Fruit fly (Drosophila melanogaster) whole organism, embryonic: ENCODE results near the gene CG11768.

Experiments used
- Adf1 ChIP-seq: fragments of 200-800 bp; sonication (Bioruptor generic); IDR thresholded peaks from 2 replicates; pipeline ENCODE4 v1.3.6; 2022; ENCODE audit warnings: missing biosample characterization, missing genetic modification characterization
- Atf3 ChIP-seq: fragments of 200-800 bp; sonication (Bioruptor generic); optimal IDR thresholded peaks from 3 replicates; lab custom pipeline; 2016; ENCODE audit warnings: missing biosample characterization, missing genetic modification characterization
- CG10274 ChIP-seq: fragments of 200-800 bp; sonication (Bioruptor generic); optimal IDR thresholded peaks from 3 replicates; lab custom pipeline; 2017; ENCODE audit warnings: missing biosample characterization, mild to moderate bottlenecking, missing genetic modification characterization
- CG10959 ChIP-seq: fragments of 200-800 bp; sonication (Bioruptor generic); IDR thresholded peaks from 2 replicates; pipeline ENCODE4 v1.3.6; 2022; ENCODE audit warnings: missing biosample characterization, missing genetic modification characterization
- CG12299 ChIP-seq: fragments of 200-800 bp; sonication (Bioruptor generic); optimal IDR thresholded peaks from 2 replicates; lab custom pipeline; 2018; ENCODE audit warnings: missing biosample characterization, mild to moderate bottlenecking, missing genetic modification characterization
- CG1233 ChIP-seq: fragments of 200-800 bp; sonication (Bioruptor generic); optimal IDR thresholded peaks from 4 replicates; lab custom pipeline; 2018; ENCODE audit warnings: missing biosample characterization, mild to moderate bottlenecking, missing genetic modification characterization
- CG17359 ChIP-seq: fragments of 200-800 bp; sonication (Bioruptor generic); optimal IDR thresholded peaks from 3 replicates; lab custom pipeline; 2018; ENCODE audit warnings: missing biosample characterization, mild to moderate bottlenecking, missing genetic modification characterization, moderate library complexity
- CG17829 ChIP-seq: fragments of 200-800 bp; optimal IDR thresholded peaks from 2 replicates; lab custom pipeline; 2019; ENCODE audit warnings: missing biosample characterization, mild to moderate bottlenecking, missing genetic modification characterization, moderate library complexity
- CG1792 ChIP-seq: fragments of 200-800 bp; sonication (Bioruptor generic); optimal IDR thresholded peaks from 2 replicates; lab custom pipeline; 2016; ENCODE audit warnings: missing biosample characterization, missing genetic modification characterization
- CG34224 ChIP-seq: fragments of 200-800 bp; sonication (Bioruptor generic); IDR thresholded peaks from 3 replicates; pipeline ENCODE4 v1.3.6; 2022; ENCODE audit warnings: missing biosample characterization, missing genetic modification characterization; ENCODE audit not compliant: partially characterized antibody
- CG43689 ChIP-seq: fragments of 200-800 bp; sonication (Bioruptor generic); IDR thresholded peaks from 2 replicates; pipeline ENCODE4 v1.3.6; 2022; ENCODE audit warnings: missing biosample characterization, missing genetic modification characterization
- CG6272 ChIP-seq: fragments of 200-800 bp; sonication (Bioruptor generic); IDR thresholded peaks from 2 replicates; pipeline ENCODE4 v1.3.6; 2022; ENCODE audit warnings: missing biosample characterization, missing genetic modification characterization
- CG6689 ChIP-seq: fragments of 200-800 bp; sonication (Bioruptor generic); IDR thresholded peaks from 2 replicates; pipeline ENCODE4 v1.3.6; 2022; ENCODE audit warnings: missing biosample characterization, missing genetic modification characterization
- CG7928 ChIP-seq: fragments of 200-800 bp; sonication (Bioruptor generic); optimal IDR thresholded peaks from 2 replicates; lab custom pipeline; 2017; ENCODE audit warnings: missing biosample characterization, mild to moderate bottlenecking, missing genetic modification characterization
- CG8290 ChIP-seq, 3 experiments: fragments of 200-800 bp; sonication (Bioruptor generic); optimal IDR thresholded peaks; 2 replicates each; lab custom pipeline; 2016 to 2019; ENCODE audit warnings: missing biosample characterization in 3 of 3, missing genetic modification characterization in 3 of 3, mild to moderate bottlenecking in 2 of 3, moderate library complexity in 1 of 3
- CG8944 ChIP-seq: fragments of 200-800 bp; sonication (Bioruptor generic); optimal IDR thresholded peaks from 3 replicates; lab custom pipeline; 2016; ENCODE audit warnings: missing biosample characterization, missing genetic modification characterization
- CG9609 ChIP-seq: fragments of 200-800 bp; sonication (Bioruptor generic); optimal IDR thresholded peaks from 3 replicates; lab custom pipeline; 2016; ENCODE audit warnings: missing biosample characterization, missing genetic modification characterization
- CG9727 ChIP-seq: fragments of 200-800 bp; sonication (Bioruptor generic); optimal IDR thresholded peaks from 3 replicates; lab custom pipeline; 2017; ENCODE audit warnings: missing biosample characterization, mild to moderate bottlenecking, missing genetic modification characterization
- Dbx ChIP-seq: fragments of 200-800 bp; sonication (Bioruptor generic); IDR thresholded peaks from 3 replicates; pipeline ENCODE4 v1.3.6; 2022; ENCODE audit warnings: missing biosample characterization, missing genetic modification characterization
- Deaf1 ChIP-seq: fragments of 200-800 bp; optimal IDR thresholded peaks from 3 replicates; lab custom pipeline; 2019; ENCODE audit warnings: missing biosample characterization, mild to moderate bottlenecking, missing genetic modification characterization, moderate library complexity
- Gug ChIP-seq: fragments of 200-800 bp; sonication (Bioruptor generic); IDR thresholded peaks from 4 replicates; pipeline ENCODE4 v1.3.6; 2022; ENCODE audit warnings: missing biosample characterization, missing genetic modification characterization
- HLH4C ChIP-seq: fragments of 200-800 bp; sonication (Bioruptor generic); IDR thresholded peaks from 3 replicates; pipeline ENCODE4 v1.3.6; 2022; ENCODE audit warnings: missing biosample characterization, missing genetic modification characterization; ENCODE audit not compliant: partially characterized antibody
- HmgD ChIP-seq: fragments of 200-800 bp; sonication (Bioruptor generic); optimal IDR thresholded peaks from 3 replicates; lab custom pipeline; 2016; ENCODE audit warnings: missing biosample characterization, missing genetic modification characterization
- Lim3 ChIP-seq: fragments of 200-800 bp; sonication (Bioruptor generic); IDR thresholded peaks from 2 replicates; pipeline ENCODE4 v1.3.6; 2022; ENCODE audit warnings: missing biosample characterization, missing genetic modification characterization
- MBD-R2 ChIP-seq: fragments of 200-800 bp; sonication (Bioruptor generic); IDR thresholded peaks from 2 replicates; pipeline ENCODE4 v1.3.6; 2022; ENCODE audit warnings: missing biosample characterization, missing genetic modification characterization
- Scr ChIP-seq: fragments of 200-800 bp; sonication (Bioruptor generic); IDR thresholded peaks from 2 replicates; pipeline ENCODE4 v1.3.6; 2022; ENCODE audit warnings: missing biosample characterization, missing genetic modification characterization; ENCODE audit not compliant: partially characterized antibody
- Ssrp ChIP-seq: fragments of 200-800 bp; sonication (Bioruptor generic); optimal IDR thresholded peaks from 2 replicates; lab custom pipeline; 2018; ENCODE audit warnings: missing biosample characterization, mild to moderate bottlenecking, missing genetic modification characterization, moderate library complexity
- bcd ChIP-seq: fragments of 200-800 bp; sonication (Bioruptor generic); optimal IDR thresholded peaks from 2 replicates; lab custom pipeline; 2017; ENCODE audit warnings: missing biosample characterization, mild to moderate bottlenecking, missing genetic modification characterization
- cg ChIP-seq: fragments of 200-800 bp; sonication (Bioruptor generic); optimal IDR thresholded peaks from 3 replicates; lab custom pipeline; 2019; ENCODE audit warnings: missing biosample characterization, mild to moderate bottlenecking, missing genetic modification characterization, moderate library complexity
- ci ChIP-seq: fragments of 200-800 bp; sonication (Bioruptor generic); IDR thresholded peaks from 3 replicates; pipeline ENCODE4 v1.3.6; 2022; ENCODE audit warnings: missing biosample characterization, missing genetic modification characterization
- crc ChIP-seq: fragments of 200-800 bp; sonication (Bioruptor generic); optimal IDR thresholded peaks from 2 replicates; lab custom pipeline; 2016; ENCODE audit warnings: missing biosample characterization, missing genetic modification characterization
- fu2 ChIP-seq: fragments of 200-800 bp; sonication (Bioruptor generic); optimal IDR thresholded peaks from 2 replicates; lab custom pipeline; 2016; ENCODE audit warnings: missing biosample characterization, missing genetic modification characterization
- gcm ChIP-seq: fragments of 200-800 bp; sonication (Bioruptor generic); optimal IDR thresholded peaks from 2 replicates; lab custom pipeline; 2019; ENCODE audit warnings: missing biosample characterization, mild to moderate bottlenecking, missing genetic modification characterization, moderate library complexity
- gfzf ChIP-seq: fragments of 200-800 bp; sonication (Bioruptor generic); optimal IDR thresholded peaks from 2 replicates; lab custom pipeline; 2016; ENCODE audit warnings: missing biosample characterization, mild to moderate bottlenecking, missing genetic modification characterization, moderate library complexity
- gsb-n ChIP-seq: fragments of 200-800 bp; sonication (Bioruptor generic); optimal IDR thresholded peaks from 3 replicates; lab custom pipeline; 2018; ENCODE audit warnings: missing biosample characterization, mild to moderate bottlenecking, missing genetic modification characterization
- hbn ChIP-seq: fragments of 200-800 bp; sonication (Bioruptor generic); IDR thresholded peaks from 2 replicates; pipeline ENCODE4 v1.3.6; 2022; ENCODE audit warnings: missing biosample characterization, missing genetic modification characterization; ENCODE audit not compliant: partially characterized antibody
- lbe ChIP-seq: fragments of 200-800 bp; sonication (Bioruptor generic); optimal IDR thresholded peaks from 2 replicates; lab custom pipeline; 2016; ENCODE audit warnings: missing biosample characterization, mild to moderate bottlenecking, missing genetic modification characterization
- maf-S ChIP-seq: fragments of 200-800 bp; sonication (Bioruptor generic); optimal IDR thresholded peaks from 2 replicates; lab custom pipeline; 2016; ENCODE audit warnings: missing biosample characterization, missing genetic modification characterization
- mam ChIP-seq: fragments of 200-800 bp; sonication (Bioruptor generic); optimal IDR thresholded peaks from 3 replicates; lab custom pipeline; 2016; ENCODE audit warnings: missing biosample characterization, missing genetic modification characterization
- mld ChIP-seq: fragments of 200-800 bp; sonication (Bioruptor generic); IDR thresholded peaks from 3 replicates; pipeline ENCODE4 v1.3.6; 2022; ENCODE audit warnings: missing biosample characterization, missing genetic modification characterization; ENCODE audit not compliant: partially characterized antibody
- psq ChIP-seq: fragments of 200-800 bp; sonication (Bioruptor generic); optimal IDR thresholded peaks from 2 replicates; lab custom pipeline; 2017; ENCODE audit warnings: missing biosample characterization, missing genetic modification characterization
- pzg ChIP-seq: fragments of 200-800 bp; sonication (Bioruptor generic); optimal IDR thresholded peaks from 3 replicates; lab custom pipeline; 2018; ENCODE audit warnings: missing biosample characterization, mild to moderate bottlenecking, missing genetic modification characterization, moderate library complexity
- ro ChIP-seq: fragments of 200-800 bp; sonication (Bioruptor generic); IDR thresholded peaks from 2 replicates; pipeline ENCODE4 v1.3.6; 2022; ENCODE audit warnings: missing biosample characterization, missing genetic modification characterization
- run ChIP-seq: fragments of 200-800 bp; sonication (Bioruptor generic); optimal IDR thresholded peaks from 3 replicates; lab custom pipeline; 2018; ENCODE audit warnings: missing biosample characterization, mild to moderate bottlenecking, missing genetic modification characterization
- sens-2 ChIP-seq: fragments of 200-800 bp; sonication (Bioruptor generic); IDR thresholded peaks from 2 replicates; pipeline ENCODE4 v1.3.6; 2022; ENCODE audit warnings: missing biosample characterization, missing genetic modification characterization
- ttk ChIP-seq: fragments of 200-800 bp; sonication (Bioruptor generic); IDR thresholded peaks from 2 replicates; pipeline ENCODE4 v2.1.2; 2022; ENCODE audit warnings: missing biosample characterization, missing genetic modification characterization
- tup ChIP-seq: fragments of 200-800 bp; sonication (Bioruptor generic); optimal IDR thresholded peaks from 2 replicates; lab custom pipeline; 2016; ENCODE audit warnings: missing biosample characterization, mild to moderate bottlenecking, missing genetic modification characterization, moderate library complexity
- wdn ChIP-seq: fragments of 200-800 bp; sonication (Bioruptor generic); IDR thresholded peaks from 2 replicates; pipeline ENCODE4 v1.3.6; 2022; ENCODE audit warnings: missing biosample characterization, missing genetic modification characterization

CG11768 gene

DNA sequence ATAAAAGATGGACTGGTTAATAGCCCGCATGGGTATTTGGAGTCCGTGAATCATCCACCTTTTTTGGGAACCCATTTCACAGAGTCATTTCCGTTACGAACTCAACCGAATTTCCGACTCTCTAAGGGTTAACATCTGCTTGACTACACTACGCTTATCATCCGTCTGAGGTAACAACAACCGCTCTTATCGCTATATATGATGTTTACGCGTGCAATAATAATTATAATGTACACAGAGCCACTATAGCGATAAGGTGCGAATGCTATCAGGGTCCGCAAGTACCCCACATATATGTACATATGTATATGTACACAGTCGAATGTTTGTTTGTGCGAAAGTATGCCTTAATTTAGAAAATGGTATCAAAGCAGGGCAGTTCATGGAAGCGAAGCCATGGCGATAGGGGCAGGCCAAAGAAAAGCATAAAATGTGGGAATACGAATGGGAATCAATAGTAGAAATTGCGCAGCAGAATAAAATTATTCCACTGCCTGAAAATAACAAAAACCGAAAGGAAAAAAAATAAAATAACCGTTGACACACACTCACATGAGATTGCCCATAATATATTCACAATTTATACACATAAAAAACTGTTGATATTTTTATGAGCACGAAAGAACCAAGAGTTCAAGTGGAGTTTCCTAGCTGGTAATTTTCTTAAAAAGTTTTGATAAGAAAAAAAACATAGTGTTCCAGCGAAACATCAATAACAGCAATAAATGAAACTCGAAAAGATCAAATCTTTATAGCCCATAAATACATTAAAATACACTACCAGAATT is 42.6 kb upstream of the CG11768 start (continued):
- TF ChIP-seq CG1233 (GFP tag; lab: Kevin White, UChicago): peak; percentile 88
- TF ChIP-seq CG8944: peak; percentile 55
- peak; percentile 40 for TF ChIP-seq HmgD (GFP tag; lab: Kevin White, UChicago)
- TF ChIP-seq ttk (GFP tag; lab: Robert Waterston, UW): no peak; the same call in 1 of the 2 replicates
- peak; percentile 86 for TF ChIP-seq gsb-n (tag; lab: Kevin White, UChicago)
- peak; percentile 74 for TF ChIP-seq Dbx (GFP tag; lab: Robert Waterston, UW)
- peak; percentile 69 for TF ChIP-seq mam (GFP tag; lab: Kevin White, UChicago)
- no peak for TF ChIP-seq CG6272 (GFP tag; lab: Robert Waterston, UW)
- peak; percentile 95 for TF ChIP-seq ci
- TF ChIP-seq cg (GFP tag; lab: Kevin White, UChicago): peak; percentile 33
- TF ChIP-seq tup (GFP tag; lab: Kevin White, UChicago): peak; percentile 89
- TF ChIP-seq CG34224 (GFP tag; lab: Robert Waterston, UW): no peak
- peak; percentile 77 for TF ChIP-seq run (tag; lab: Kevin White, UChicago)
- TF ChIP-seq MBD-R2 (GFP tag; lab: Robert Waterston, UW): peak; percentile 47; the same call in 1 of the 2 replicates
- TF ChIP-seq hbn (GFP tag; lab: Robert Waterston, UW): no peak
- peak; percentile 71 for TF ChIP-seq psq
- no peak; the same call in 1 of the 2 replicates for TF ChIP-seq Lim3 (GFP tag; lab: Robert Waterston, UW)
- no peak for TF ChIP-seq ro (GFP tag; lab: Robert Waterston, UW)
- TF ChIP-seq Gug (GFP tag; lab: Robert Waterston, UW): peak; percentile 18; the same call in 1 of the 4 replicates
- TF ChIP-seq CG43689 (GFP tag; lab: Robert Waterston, UW): no peak
- TF ChIP-seq sens-2 (GFP tag; lab: Robert Waterston, UW): peak; percentile 52
- peak; percentile 59; the same call in 1 of the 2 replicates for TF ChIP-seq Adf1 (GFP tag; lab: Robert Waterston, UW)
- 0 out of 3 replicates have a peak, but pooled peaks have one; percentile 7 for TF ChIP-seq HLH4C (GFP tag; lab: Robert Waterston, UW)
- peak; percentile 93 for TF ChIP-seq CG12299
- TF ChIP-seq Atf3 (GFP tag; lab: Kevin White, UChicago): peak; percentile 60
- peak; percentile 25 for TF ChIP-seq pzg (GFP tag; lab: Kevin White, UChicago)
- peak; percentile 79 for TF ChIP-seq CG10959 (GFP tag; lab: Robert Waterston, UW)
- peak; percentile 14 for TF ChIP-seq fu2
- peak; percentile 91 for TF ChIP-seq CG17359 (tag; lab: Kevin White, UChicago)
- TF ChIP-seq CG8290 (GFP tag; optimal IDR thresholded peaks at IDR 0.05; lab: Kevin White, UChicago): peak; percentile 62
- TF ChIP-seq CG8290 (tag; optimal IDR thresholded peaks at IDR 0.05; lab: Kevin White, UChicago): peak; percentile 95 to 98
- TF ChIP-seq CG7928 (GFP tag; lab: Kevin White, UChicago): peak; percentile 48
- peak; percentile 30 for TF ChIP-seq CG10274 (GFP tag; lab: Kevin White, UChicago)
- peak; percentile 64 for TF ChIP-seq bcd (GFP tag; lab: Kevin White, UChicago)
- TF ChIP-seq CG17829: peak; percentile 13
- TF ChIP-seq gfzf: no peak
- no peak for TF ChIP-seq Ssrp (tag; lab: Kevin White, UChicago)
- TF ChIP-seq CG1792 (GFP tag; lab: Kevin White, UChicago): peak; percentile 87
- no peak for TF ChIP-seq mld (GFP tag; lab: Robert Waterston, UW)
- peak; percentile 77 for TF ChIP-seq CG9727 (GFP tag; lab: Kevin White, UChicago)
- peak; percentile 47; the same call in 1 of the 2 replicates for TF ChIP-seq wdn (GFP tag; lab: Robert Waterston, UW)
- TF ChIP-seq CG6689 (GFP tag; lab: Robert Waterston, UW): peak; percentile 55
- no peak for TF ChIP-seq crc (GFP tag; lab: Kevin White, UChicago)
- TF ChIP-seq maf-S (GFP tag; lab: Kevin White, UChicago): peak; percentile 47
- peak; percentile 39 for TF ChIP-seq CG9609 (GFP tag; lab: Kevin White, UChicago)
- no peak for TF ChIP-seq Scr (GFP tag; lab: Robert Waterston, UW)
- peak; percentile 79 for TF ChIP-seq lbe (GFP tag; lab: Kevin White, UChicago)
- peak; percentile 94 for TF ChIP-seq gcm
- TF ChIP-seq Deaf1 (tag; lab: Kevin White, UChicago): peak; percentile 3
